Worm (Caenorhabditis elegans) whole organism, early embryonic: Measurements from ENCODE around the gene F36H5.13.
"Not testable (repeated sequence)": the region's sequence is repeated elsewhere in the genome, so short reads cannot be mapped to it uniquely, and the experiment has no call there.

ENCODE experiments used
- aly-1 ChIP-seq: sonication (generic microtip); optimal IDR thresholded peaks from 2 replicates; lab custom pipeline; 2016; ENCODE audit warnings: missing genetic modification characterization, missing compliant biosample characterization
- pes-1 ChIP-seq: fragments of 200-800 bp; sonication (Bioruptor generic); IDR thresholded peaks from 2 replicates; pipeline ENCODE4 v1.3.6; 2022; ENCODE audit warnings: missing genetic modification reagents, missing genetic modification characterization, missing compliant biosample characterization
- sea-1 ChIP-seq: fragments of 200-800 bp; sonication (Bioruptor generic); conservative IDR thresholded peaks from 2 replicates; pipeline ENCODE4 v1.3.6; 2022; ENCODE audit warnings: missing genetic modification characterization, missing compliant biosample characterization

DNA sequence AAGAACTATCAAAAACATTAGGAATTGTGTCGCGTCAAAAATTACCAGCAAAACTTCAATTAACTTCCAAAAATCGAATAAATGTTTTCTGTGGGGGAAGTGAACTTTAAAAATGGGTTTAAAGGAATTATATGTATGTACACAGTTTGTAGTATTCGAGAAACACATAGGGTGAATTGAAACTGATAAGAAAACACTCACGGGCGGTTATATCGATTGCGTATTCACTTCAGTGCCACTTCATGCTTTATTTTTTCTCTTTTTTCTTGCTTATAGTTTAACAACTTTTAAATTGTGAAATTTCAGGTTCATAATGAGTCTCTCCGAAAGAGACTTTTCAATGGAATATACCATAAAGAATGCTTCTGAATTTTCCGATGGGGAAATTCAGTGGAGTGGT, 24.9 kb upstream of the F36H5.13 start, which contains the start of gene F36H5.14:
- TF ChIP-seq pes-1 (GFP tag; lab: Robert Waterston, UW); sea-1; aly-1: not testable (repeated sequence)
